Fruit fly (Drosophila melanogaster) whole organism, wandering third instar larva: Measurements from ENCODE around the gene Invadolysin.

Source experiments
- HLH106 ChIP-seq: fragments of 200-800 bp; optimal IDR thresholded peaks from 3 replicates; lab custom pipeline; 2019; ENCODE audit warnings: missing biosample characterization, mild to moderate bottlenecking, missing genetic modification characterization, moderate library complexity
- Hnf4 ChIP-seq: fragments of 200-800 bp; sonication (Bioruptor generic); optimal IDR thresholded peaks from 2 replicates; lab custom pipeline; 2016; ENCODE audit warnings: missing biosample characterization, mild to moderate bottlenecking, missing genetic modification characterization
- Myc ChIP-seq: fragments of >200 bp; optimal IDR thresholded peaks from 2 replicates; lab custom pipeline; 2017
- Vsx2 ChIP-seq: fragments of 200-300, 225-300 bp; sonication (Bioruptor generic); optimal IDR thresholded peaks from 2 replicates; lab custom pipeline; 2018; ENCODE audit warnings: missing biosample characterization, missing genetic modification characterization; ENCODE audit not compliant: partially characterized antibody
- br ChIP-seq: fragments of 200-800 bp; sonication (Bioruptor generic); optimal IDR thresholded peaks from 2 replicates; lab custom pipeline; 2016; ENCODE audit warnings: missing biosample characterization, missing genetic modification characterization
- dmrt93B ChIP-seq: fragments of 200-800 bp; sonication (Bioruptor generic); optimal IDR thresholded peaks from 2 replicates; lab custom pipeline; 2018; ENCODE audit warnings: missing biosample characterization, mild to moderate bottlenecking, missing genetic modification characterization
- h ChIP-seq: fragments of 200-800 bp; sonication (Bioruptor generic); optimal IDR thresholded peaks from 3 replicates; lab custom pipeline; 2016; ENCODE audit warnings: missing biosample characterization, mild to moderate bottlenecking, missing genetic modification characterization
- jim ChIP-seq: fragments of 175-275, 200-325 bp; sonication (Bioruptor generic); optimal IDR thresholded peaks from 2 replicates; lab custom pipeline; 2016; ENCODE audit warnings: missing biosample characterization, mild to moderate bottlenecking, missing genetic modification characterization
- pan ChIP-seq: fragments of >200 bp; optimal IDR thresholded peaks from 2 replicates; lab custom pipeline; 2017
- psq ChIP-seq: fragments of 200-800 bp; sonication (Bioruptor generic); optimal IDR thresholded peaks from 3 replicates; lab custom pipeline; 2017; ENCODE audit warnings: missing biosample characterization, mild to moderate bottlenecking, missing genetic modification characterization, moderate library complexity
- sv ChIP-seq: fragments of 200-800 bp; sonication (Bioruptor generic); optimal IDR thresholded peaks from 3 replicates; lab custom pipeline; 2016; ENCODE audit warnings: missing biosample characterization, missing genetic modification characterization
- tai ChIP-seq: sonication (Bioruptor generic); optimal IDR thresholded peaks from 2 replicates; lab custom pipeline; 2016; ENCODE audit warnings: missing biosample characterization, missing genetic modification characterization
- usp ChIP-seq: fragments of >200 bp; optimal IDR thresholded peaks from 2 replicates; lab custom pipeline; 2017; ENCODE audit warnings: missing biosample characterization, missing genetic modification characterization

DNA sequence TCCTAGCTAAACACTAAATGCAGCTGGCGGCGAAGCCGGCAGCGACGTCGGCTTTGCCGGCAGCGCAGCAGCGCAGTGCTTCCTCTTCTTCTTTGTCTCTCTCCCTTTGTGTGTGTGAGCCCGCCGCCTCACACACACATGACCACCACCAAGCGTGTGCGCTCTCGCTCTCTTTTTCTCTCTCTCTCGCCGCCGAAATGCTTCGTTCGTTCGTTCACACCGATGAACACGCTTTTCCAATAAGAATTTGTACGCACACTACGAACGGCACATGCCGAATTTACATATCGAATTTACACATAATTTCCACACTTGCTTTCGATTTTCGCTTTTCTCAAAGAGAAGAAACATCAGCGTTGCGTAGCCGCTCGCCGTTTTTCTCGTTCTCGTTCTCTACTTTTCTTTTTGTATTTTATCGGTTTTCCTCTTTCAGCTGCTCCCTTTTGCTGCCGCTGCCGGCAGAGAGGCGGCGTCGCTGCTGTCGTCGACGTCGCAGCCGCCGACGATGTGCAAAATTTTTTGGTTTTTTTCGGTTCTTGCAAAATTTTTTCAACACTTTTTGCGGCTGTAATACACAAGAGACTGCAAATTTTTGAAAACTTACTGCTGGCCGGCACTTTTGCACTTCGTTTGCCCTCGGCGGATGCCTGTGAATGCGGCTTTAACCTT, 35.1 kb upstream of the Invadolysin start:
- no peak for TF ChIP-seq usp
- no peak for TF ChIP-seq Hnf4 (GFP tag; lab: Kevin White, UChicago)
- no peak for TF ChIP-seq HLH106
- TF ChIP-seq br (GFP tag; lab: Kevin White, UChicago), result no peak
- no peak for TF ChIP-seq dmrt93B (GFP tag; lab: Kevin White, UChicago)
- no peak for TF ChIP-seq jim (GFP tag; lab: Kevin White, UChicago)
- no peak for TF ChIP-seq Vsx2
- no peak for TF ChIP-seq h (GFP tag; lab: Kevin White, UChicago)
- TF ChIP-seq psq, result no peak
- TF ChIP-seq tai (GFP tag; lab: Kevin White, UChicago), result no peak
- TF ChIP-seq sv, result no peak
- TF ChIP-seq pan, result no peak
- no peak for TF ChIP-seq Myc
